Worm (Caenorhabditis elegans) whole organism, early embryonic: ENCODE results near the gene npr-28.
A peak's percentile ranks its signal among the peaks of the same experiment; 100 is the strongest.

Experiments
- B0310.2 ChIP-seq: sonication (generic microtip); optimal IDR thresholded peaks from 2 replicates; lab custom pipeline; 2016; ENCODE audit warnings: mild to moderate bottlenecking, missing genetic modification characterization, missing compliant biosample characterization
- F13C5.2 ChIP-seq: sonication (generic microtip); optimal IDR thresholded peaks from 2 replicates; lab custom pipeline; 2017; ENCODE audit warnings: mild to moderate bottlenecking, missing genetic modification characterization, inconsistent platforms, missing compliant biosample characterization
- aly-1 ChIP-seq: sonication (generic microtip); optimal IDR thresholded peaks from 2 replicates; lab custom pipeline; 2016; ENCODE audit warnings: missing genetic modification characterization, missing compliant biosample characterization
- ama-1 ChIP-seq: fragments of 150-350 bp; optimal IDR thresholded peaks from 2 replicates; lab custom pipeline; 2014
- ceh-13 ChIP-seq: fragments of 200-800 bp; sonication (Bioruptor generic); optimal IDR thresholded peaks from 2 replicates; lab custom pipeline; 2018; ENCODE audit warnings: mild to moderate bottlenecking, missing genetic modification characterization, missing compliant biosample characterization
- ceh-36 ChIP-seq: sonication (generic microtip); optimal IDR thresholded peaks from 2 replicates; lab custom pipeline; 2016; ENCODE audit warnings: missing genetic modification characterization, inconsistent platforms, missing compliant biosample characterization
- ets-7 ChIP-seq: sonication (generic microtip); optimal IDR thresholded peaks from 2 replicates; lab custom pipeline; 2016; ENCODE audit warnings: missing genotype, missing genetic modification characterization, missing compliant biosample characterization
- flt-1 ChIP-seq: fragments of 200-800 bp; sonication (Bioruptor generic); IDR thresholded peaks from 2 replicates; pipeline ENCODE4 v1.3.6; 2022; ENCODE audit warnings: missing genetic modification characterization, missing compliant biosample characterization
- hmbx-1 ChIP-seq: sonication (generic microtip); optimal IDR thresholded peaks from 2 replicates; lab custom pipeline; 2016; ENCODE audit warnings: mild to moderate bottlenecking, missing genetic modification characterization, missing compliant biosample characterization
- hmg-4 ChIP-seq: fragments of 200-800 bp; sonication (Bioruptor generic); optimal IDR thresholded peaks from 2 replicates; lab custom pipeline; 2018; ENCODE audit warnings: mild to moderate bottlenecking, missing genetic modification characterization, missing compliant biosample characterization
- hnd-1 ChIP-seq: sonication (generic microtip); optimal IDR thresholded peaks from 2 replicates; lab custom pipeline; 2016; ENCODE audit warnings: missing genetic modification characterization, missing compliant biosample characterization
- pes-1 ChIP-seq: fragments of 200-800 bp; sonication (Bioruptor generic); IDR thresholded peaks from 2 replicates; pipeline ENCODE4 v1.3.6; 2022; ENCODE audit warnings: missing genetic modification reagents, missing genetic modification characterization, missing compliant biosample characterization
- scrt-1 ChIP-seq: fragments of 200-800 bp; sonication (Bioruptor generic); IDR thresholded peaks from 2 replicates; pipeline ENCODE4 v1.3.6; 2022; ENCODE audit warnings: missing genetic modification characterization, missing compliant biosample characterization
- sea-1 ChIP-seq: fragments of 200-800 bp; sonication (Bioruptor generic); conservative IDR thresholded peaks from 2 replicates; pipeline ENCODE4 v1.3.6; 2022; ENCODE audit warnings: missing genetic modification characterization, missing compliant biosample characterization
- tbx-11 ChIP-seq: fragments of 200-800 bp; sonication (Bioruptor generic); IDR thresholded peaks from 2 replicates; pipeline ENCODE4 v1.3.6; 2022; ENCODE audit warnings: missing genetic modification characterization, missing compliant biosample characterization
- tbx-37 ChIP-seq: fragments of 200-800 bp; sonication (Bioruptor generic); conservative IDR thresholded peaks from 2 replicates; pipeline ENCODE4 v1.3.6; 2022; ENCODE audit warnings: missing genetic modification reagents, missing genetic modification characterization, missing compliant biosample characterization
- tra-4 ChIP-seq: sonication (generic microtip); optimal IDR thresholded peaks from 2 replicates; lab custom pipeline; 2017; ENCODE audit warnings: missing genetic modification characterization, missing compliant biosample characterization

npr-28 gene

DNA sequence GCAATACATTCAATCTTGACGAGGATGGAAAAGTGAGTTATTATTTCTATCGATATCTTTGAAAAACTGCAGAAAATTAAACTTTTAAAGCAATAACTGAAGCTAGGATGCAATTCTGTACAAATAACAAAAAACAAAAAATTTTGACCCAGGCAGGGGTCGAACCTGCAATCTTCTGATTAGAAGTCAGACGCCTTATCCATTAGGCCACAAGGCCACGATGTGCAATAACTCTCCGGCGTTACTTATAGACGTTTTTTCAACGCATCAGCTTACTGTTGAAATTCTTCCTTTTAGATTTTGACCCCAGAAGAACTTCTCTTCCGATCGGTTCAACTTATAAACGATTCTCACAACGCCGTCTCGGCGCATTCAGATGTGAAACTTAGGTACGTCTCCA, 30.8 kb upstream of the npr-28 start:
- TF ChIP-seq ama-1 (lab: Kevin White, UChicago) = no peak
- no peak for TF ChIP-seq tbx-11 (GFP tag; lab: Robert Waterston, UW)
- no peak for TF ChIP-seq hmg-4
- no peak for TF ChIP-seq hmbx-1 (tag; lab: Kevin White, UChicago)
- no peak for TF ChIP-seq hnd-1 (tag; lab: Kevin White, UChicago)
- no peak for TF ChIP-seq pes-1 (GFP tag; lab: Robert Waterston, UW)
- no peak for TF ChIP-seq sea-1
- no peak for TF ChIP-seq B0310.2 (tag; lab: Kevin White, UChicago)
- no peak for TF ChIP-seq tbx-37 (GFP tag; lab: Robert Waterston, UW)
- no peak for TF ChIP-seq flt-1 (GFP tag; lab: Robert Waterston, UW)
- TF ChIP-seq aly-1 (tag; lab: Kevin White, UChicago) = no peak
- no peak for TF ChIP-seq tra-4 (tag; lab: Kevin White, UChicago)
- no peak for TF ChIP-seq ceh-36 (tag; lab: Kevin White, UChicago)

DNA sequence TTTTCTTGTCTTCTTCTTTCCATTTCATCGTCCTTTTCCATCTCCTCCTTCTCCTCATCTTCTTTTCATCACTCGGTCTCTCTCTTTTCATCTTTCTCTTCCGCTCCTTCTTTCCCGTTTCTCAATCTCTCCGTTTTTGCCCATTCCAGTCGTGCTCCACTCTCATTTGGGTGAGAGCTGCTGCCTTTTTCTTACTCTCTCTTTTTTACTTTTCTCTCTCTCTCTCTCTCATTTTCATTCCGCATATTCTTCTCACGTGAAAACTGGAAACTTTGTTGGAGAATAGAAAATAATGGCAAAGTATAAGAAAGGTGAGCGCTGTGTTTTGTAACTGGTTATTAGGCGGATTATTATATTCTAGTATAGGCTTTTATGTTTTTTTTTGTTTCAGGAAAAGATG, 27.4 kb upstream of the npr-28 start, which contains the start of gene tbc-18:
TSS of gene tbc-18 (plus strand) at position 246 of the 400 bp plus-strand sequence.
- TF ChIP-seq ama-1 (lab: Kevin White, UChicago) (no peak), hmg-4 (no peak), aly-1 (tag; lab: Kevin White, UChicago) (no peak), ceh-13 (GFP tag; lab: Kevin White, UChicago) (no peak), pes-1 (GFP tag; lab: Robert Waterston, UW) (no peak), F13C5.2 (tag; lab: Kevin White, UChicago) (peak; percentile 34), ceh-36 (tag; lab: Kevin White, UChicago) (no peak)

DNA sequence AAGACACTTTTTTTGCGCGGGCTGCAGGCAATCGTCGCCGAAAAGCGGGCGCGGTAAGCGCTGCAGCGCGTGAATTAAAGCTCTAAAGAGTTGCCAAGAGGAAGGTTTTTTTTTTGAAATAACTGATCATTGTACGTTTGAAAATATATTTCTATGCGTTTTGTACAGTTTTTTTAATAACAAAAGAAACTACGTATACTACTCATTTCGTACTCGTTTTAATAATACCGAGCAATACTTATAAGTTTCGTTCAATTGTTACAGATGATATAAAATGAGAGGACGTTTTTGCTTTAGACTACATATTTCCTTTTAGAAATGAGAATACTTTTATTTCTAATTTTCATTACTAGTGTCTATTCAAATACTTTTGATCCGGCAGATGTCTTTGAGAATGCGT, 21.0 kb upstream of the npr-28 start, which contains the start of gene nep-15:
TSS of gene nep-15 (plus strand) at position 301 of the 400 bp plus-strand sequence.
- TF ChIP-seq tra-4 (tag; lab: Kevin White, UChicago) (no peak), tbx-37 (GFP tag; lab: Robert Waterston, UW) (no peak), scrt-1 (GFP tag; lab: Robert Waterston, UW) (no peak), ceh-36 (tag; lab: Kevin White, UChicago) (no peak), sea-1 (no peak), hmg-4 (no peak), aly-1 (tag; lab: Kevin White, UChicago) (no peak), pes-1 (GFP tag; lab: Robert Waterston, UW) (no peak), ceh-13 (GFP tag; lab: Kevin White, UChicago) (no peak)

DNA sequence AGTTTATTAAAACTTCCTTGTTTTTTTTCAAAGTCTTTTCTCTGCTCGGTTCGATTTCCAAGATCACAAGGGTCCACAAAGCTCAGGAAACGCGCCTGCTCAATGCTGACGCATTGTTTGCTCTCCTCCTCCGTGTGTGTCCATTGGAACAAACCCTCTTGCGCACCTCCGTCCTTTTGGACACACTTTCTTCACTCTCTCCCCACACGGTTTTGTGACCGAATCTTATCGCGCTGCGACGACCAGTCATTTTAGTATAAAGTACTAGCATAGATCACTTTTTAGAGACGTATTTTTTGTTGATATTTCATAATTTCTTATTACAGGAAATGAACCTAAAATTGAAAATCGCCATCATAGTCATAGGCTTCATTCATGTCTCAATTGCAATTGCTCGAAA, 17.3 kb upstream of the npr-28 start:
- TF ChIP-seq hmbx-1 (tag; lab: Kevin White, UChicago) (no peak), F13C5.2 (tag; lab: Kevin White, UChicago) (peak; percentile 34), tbx-37 (GFP tag; lab: Robert Waterston, UW) (no peak), flt-1 (GFP tag; lab: Robert Waterston, UW) (peak; percentile 10; the same call in 1 of the 2 replicates), pes-1 (GFP tag; lab: Robert Waterston, UW) (no peak), ama-1 (lab: Kevin White, UChicago) (no peak), B0310.2 (tag; lab: Kevin White, UChicago) (no peak), aly-1 (tag; lab: Kevin White, UChicago) (peak; percentile 48)

DNA sequence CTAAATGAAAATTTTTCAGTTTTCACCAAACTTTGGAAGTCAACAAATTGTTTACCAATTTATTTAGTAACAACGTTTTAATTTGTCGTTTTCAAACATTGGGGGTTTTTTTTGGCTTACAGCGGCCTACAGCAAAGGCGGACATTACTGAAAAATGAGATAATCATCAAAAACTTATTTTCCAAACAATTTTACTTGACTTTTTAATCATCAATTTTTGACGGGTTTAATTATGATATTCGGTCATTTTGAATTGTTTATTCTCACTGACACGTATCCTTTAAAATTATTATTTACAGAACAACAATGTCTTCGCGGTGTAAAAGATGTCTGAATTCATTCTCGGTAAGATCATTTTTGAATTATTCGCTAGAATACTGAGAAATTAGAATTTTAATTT, 16.7 kb upstream of the npr-28 start, which contains the start of gene F40B5.2:
TSS of gene F40B5.2 (plus strand) at position 301 of the 400 bp plus-strand sequence.
- TF ChIP-seq hmbx-1 (tag; lab: Kevin White, UChicago) = no peak
- no peak for TF ChIP-seq scrt-1 (GFP tag; lab: Robert Waterston, UW)
- no peak for TF ChIP-seq hmg-4
- TF ChIP-seq sea-1 = no peak
- TF ChIP-seq hnd-1 (tag; lab: Kevin White, UChicago) = no peak
- no peak for TF ChIP-seq tbx-37 (GFP tag; lab: Robert Waterston, UW)
- TF ChIP-seq F13C5.2 (tag; lab: Kevin White, UChicago) = no peak
- TF ChIP-seq B0310.2 (tag; lab: Kevin White, UChicago) = no peak

DNA sequence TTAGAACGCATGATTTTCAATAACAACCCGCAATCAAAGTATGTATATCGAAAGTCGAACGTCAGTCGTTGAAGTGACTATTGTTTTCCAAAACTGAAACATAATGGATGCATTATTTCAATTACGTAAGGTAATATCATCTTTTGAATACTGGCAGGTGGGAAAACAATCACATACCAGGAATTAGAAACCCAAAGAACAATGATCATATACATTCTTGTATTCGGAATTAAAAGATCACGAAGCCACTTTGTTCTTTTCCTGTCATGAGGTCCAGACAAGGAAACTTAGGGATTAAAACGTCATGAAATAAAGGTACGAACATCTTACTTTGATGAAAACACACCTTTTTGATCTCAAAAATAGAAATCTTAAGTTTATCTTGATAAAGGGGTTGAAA, 11.5 kb upstream of the npr-28 start:
- TF ChIP-seq F13C5.2 (tag; lab: Kevin White, UChicago) = no peak
- no peak for TF ChIP-seq hmg-4

DNA sequence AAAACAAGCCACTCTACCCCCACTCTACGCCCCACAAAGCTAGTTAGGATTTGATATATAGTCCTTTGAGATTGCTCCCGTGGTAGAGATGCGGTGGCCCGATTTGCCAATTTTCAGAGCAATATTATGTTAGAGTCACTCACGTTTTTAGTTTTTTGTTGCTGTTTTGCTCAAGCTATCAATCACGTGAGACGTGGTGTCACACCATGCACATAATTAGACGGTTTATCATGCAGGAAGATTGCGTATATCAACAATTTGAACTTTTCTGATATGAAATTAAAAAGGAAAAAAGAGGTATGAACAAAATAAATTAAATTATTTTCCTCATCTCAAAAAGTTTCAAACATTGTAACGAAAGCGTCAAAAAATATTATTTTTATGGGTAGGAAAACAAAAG, 5.4 kb upstream of the npr-28 start:
- no peak for TF ChIP-seq tbx-37 (GFP tag; lab: Robert Waterston, UW)
- no peak for TF ChIP-seq ets-7
- no peak for TF ChIP-seq hmg-4
- no peak for TF ChIP-seq tra-4 (tag; lab: Kevin White, UChicago)
- TF ChIP-seq F13C5.2 (tag; lab: Kevin White, UChicago) = no peak
- no peak for TF ChIP-seq tbx-11 (GFP tag; lab: Robert Waterston, UW)
- no peak for TF ChIP-seq ceh-13 (GFP tag; lab: Kevin White, UChicago)
- no peak for TF ChIP-seq sea-1
- TF ChIP-seq ama-1 (lab: Kevin White, UChicago) = no peak
- TF ChIP-seq pes-1 (GFP tag; lab: Robert Waterston, UW) = no peak
- TF ChIP-seq ceh-36 (tag; lab: Kevin White, UChicago) = no peak
- no peak for TF ChIP-seq hnd-1 (tag; lab: Kevin White, UChicago)
- TF ChIP-seq scrt-1 (GFP tag; lab: Robert Waterston, UW) = no peak
- TF ChIP-seq aly-1 (tag; lab: Kevin White, UChicago) = no peak
- TF ChIP-seq flt-1 (GFP tag; lab: Robert Waterston, UW) = no peak
- TF ChIP-seq hmbx-1 (tag; lab: Kevin White, UChicago) = no peak
- TF ChIP-seq B0310.2 (tag; lab: Kevin White, UChicago) = no peak

DNA sequence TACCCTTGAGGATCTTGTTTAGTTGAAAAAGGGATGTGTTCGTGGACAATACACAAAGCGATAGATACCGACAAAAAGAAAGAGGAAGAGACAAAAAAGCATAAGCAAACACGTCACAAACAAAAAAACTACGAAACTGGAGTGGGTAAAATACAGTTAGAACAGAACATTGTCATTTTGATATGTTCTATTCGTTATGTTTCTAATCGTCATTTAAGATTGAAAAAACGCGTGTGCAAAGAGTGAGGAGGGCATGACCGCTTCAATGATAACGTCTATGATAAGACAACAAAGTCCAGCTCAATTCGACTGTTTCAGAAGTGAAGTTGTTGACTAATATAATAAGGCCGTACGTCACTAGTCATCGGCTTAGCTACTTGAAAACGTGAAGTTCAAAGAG, 4.5 kb upstream of the npr-28 start:
- no peak for TF ChIP-seq hnd-1 (tag; lab: Kevin White, UChicago)
- TF ChIP-seq pes-1 (GFP tag; lab: Robert Waterston, UW) = no peak
- no peak for TF ChIP-seq aly-1 (tag; lab: Kevin White, UChicago)
- TF ChIP-seq F13C5.2 (tag; lab: Kevin White, UChicago) = no peak
- TF ChIP-seq B0310.2 (tag; lab: Kevin White, UChicago) = no peak
- no peak for TF ChIP-seq tbx-37 (GFP tag; lab: Robert Waterston, UW)
- no peak for TF ChIP-seq ceh-36 (tag; lab: Kevin White, UChicago)
- no peak for TF ChIP-seq tra-4 (tag; lab: Kevin White, UChicago)
- TF ChIP-seq scrt-1 (GFP tag; lab: Robert Waterston, UW) = no peak
- TF ChIP-seq hmbx-1 (tag; lab: Kevin White, UChicago) = no peak
- no peak for TF ChIP-seq ets-7
- no peak for TF ChIP-seq ama-1 (lab: Kevin White, UChicago)
- TF ChIP-seq ceh-13 (GFP tag; lab: Kevin White, UChicago) = no peak
- no peak for TF ChIP-seq flt-1 (GFP tag; lab: Robert Waterston, UW)
- no peak for TF ChIP-seq hmg-4
- TF ChIP-seq tbx-11 (GFP tag; lab: Robert Waterston, UW) = no peak
